Fruit fly (Drosophila melanogaster) whole organism, prepupa: ENCODE results near the gene FucTB.

Experiments
- CG11902 ChIP-seq: fragments of 200-800 bp; sonication (Bioruptor generic); optimal IDR thresholded peaks from 3 replicates; lab custom pipeline; 2016; ENCODE audit warnings: missing biosample characterization, missing genetic modification characterization
- CG16779 ChIP-seq: fragments of 200-800 bp; sonication (Bioruptor generic); optimal IDR thresholded peaks from 3 replicates; lab custom pipeline; 2017; ENCODE audit warnings: missing biosample characterization, mild to moderate bottlenecking, missing genetic modification characterization
- CG32006 ChIP-seq: fragments of 200-800 bp; sonication (Bioruptor generic); optimal IDR thresholded peaks from 3 replicates; lab custom pipeline; 2017; ENCODE audit warnings: missing biosample characterization, mild to moderate bottlenecking, missing genetic modification characterization
- CG34406 ChIP-seq: fragments of 200-800 bp; sonication (Bioruptor generic); optimal IDR thresholded peaks from 3 replicates; lab custom pipeline; 2016; ENCODE audit warnings: missing biosample characterization, missing genetic modification characterization
- CG7368 ChIP-seq: fragments of 200-800 bp; sonication (Bioruptor generic); optimal IDR thresholded peaks from 3 replicates; lab custom pipeline; 2016; ENCODE audit warnings: missing biosample characterization, missing genetic modification characterization
- CG8119 ChIP-seq: fragments of 200-800 bp; sonication (Bioruptor generic); IDR thresholded peaks from 3 replicates; pipeline ENCODE4 v1.3.6; 2022; ENCODE audit warnings: missing biosample characterization, missing genetic modification characterization
- Eip78C ChIP-seq: fragments of 200-800 bp; sonication (Bioruptor generic); peaks from one replicate; lab custom pipeline; 2016; ENCODE audit warnings: missing biosample characterization, missing genetic modification characterization
- Ets21C ChIP-seq: fragments of 200-800 bp; sonication (Bioruptor generic); optimal IDR thresholded peaks from 3 replicates; lab custom pipeline; 2016; ENCODE audit warnings: missing biosample characterization, missing genetic modification characterization
- Hr39 ChIP-seq: fragments of 200-800 bp; sonication (Bioruptor generic); optimal IDR thresholded peaks from 2 replicates; lab custom pipeline; 2016; ENCODE audit warnings: missing biosample characterization, missing genetic modification characterization
- Hr4 ChIP-seq: fragments of 200-800 bp; sonication (Bioruptor generic); optimal IDR thresholded peaks from 3 replicates; lab custom pipeline; 2016; ENCODE audit warnings: missing biosample characterization, missing genetic modification characterization
- Lpt ChIP-seq: fragments of 200-800 bp; sonication (Bioruptor generic); optimal IDR thresholded peaks from 3 replicates; lab custom pipeline; 2016; ENCODE audit warnings: missing biosample characterization, missing genetic modification characterization
- OdsH ChIP-seq: fragments of 200-800 bp; sonication (Bioruptor generic); optimal IDR thresholded peaks from 3 replicates; lab custom pipeline; 2016; ENCODE audit warnings: missing biosample characterization, missing genetic modification characterization
- acj6 ChIP-seq: fragments of 200-800 bp; sonication (Bioruptor generic); optimal IDR thresholded peaks from 3 replicates; lab custom pipeline; 2016; ENCODE audit warnings: missing biosample characterization, missing genetic modification characterization
- dsx ChIP-seq: fragments of 200-800 bp; optimal IDR thresholded peaks from 3 replicates; lab custom pipeline; 2019; ENCODE audit warnings: missing biosample characterization, mild to moderate bottlenecking, missing genetic modification characterization, moderate library complexity; ENCODE audit not compliant: poor library complexity, severe bottlenecking
- esn ChIP-seq: fragments of 200-800 bp; sonication (Bioruptor generic); optimal IDR thresholded peaks from 2 replicates; lab custom pipeline; 2016; ENCODE audit warnings: missing biosample characterization, mild to moderate bottlenecking, missing genetic modification characterization, moderate library complexity
- net ChIP-seq: fragments of 200-800 bp; sonication (Bioruptor generic); optimal IDR thresholded peaks from 3 replicates; lab custom pipeline; 2016; ENCODE audit warnings: missing biosample characterization, missing genetic modification characterization
- pdm3 ChIP-seq: fragments of 200-800 bp; sonication (Bioruptor generic); optimal IDR thresholded peaks from 3 replicates; lab custom pipeline; 2016; ENCODE audit warnings: missing biosample characterization, missing genetic modification characterization
- spab ChIP-seq: fragments of 200-800 bp; sonication (Bioruptor generic); optimal IDR thresholded peaks from 2 replicates; lab custom pipeline; 2017; ENCODE audit warnings: missing biosample characterization, mild to moderate bottlenecking, missing genetic modification characterization, missing genetic modification reagents
- topi ChIP-seq: fragments of 200-800 bp; sonication (Bioruptor generic); optimal IDR thresholded peaks from 3 replicates; lab custom pipeline; 2016; ENCODE audit warnings: missing biosample characterization, missing genetic modification characterization
- vri ChIP-seq: fragments of 200-800 bp; sonication (Bioruptor generic); optimal IDR thresholded peaks from 3 replicates; lab custom pipeline; 2016; ENCODE audit warnings: missing biosample characterization, mild to moderate bottlenecking, missing genetic modification characterization

FucTB gene

dm6 chr2L:9387240-9387672 is 43.6 kb downstream of the FucTB start, which contains the start of gene Aldh (continued):
- peak; percentile 63 for TF ChIP-seq pdm3 (GFP tag; lab: Kevin White, UChicago)
- peak; percentile 50 for TF ChIP-seq spab (GFP tag; lab: Kevin White, UChicago)
- peak; percentile 53 for TF ChIP-seq OdsH (GFP tag; lab: Kevin White, UChicago)
- peak; percentile 43 for TF ChIP-seq CG34406 (GFP tag; lab: Kevin White, UChicago)
- no peak for TF ChIP-seq Ets21C (GFP tag; lab: Kevin White, UChicago)
- no peak for TF ChIP-seq esn (GFP tag; lab: Kevin White, UChicago)
- TF ChIP-seq vri: no peak
- peak; percentile 79 for TF ChIP-seq CG32006 (GFP tag; lab: Kevin White, UChicago)
- peak; percentile 62 for TF ChIP-seq dsx (GFP tag; lab: Kevin White, UChicago)
- peak; percentile 82 for TF ChIP-seq Eip78C (GFP tag; lab: Kevin White, UChicago)
- no peak for TF ChIP-seq topi (GFP tag; lab: Kevin White, UChicago)
- no peak for TF ChIP-seq CG11902
- no peak for TF ChIP-seq CG16779 (tag; lab: Kevin White, UChicago)
- no peak for TF ChIP-seq Hr4
- TF ChIP-seq net (GFP tag; lab: Kevin White, UChicago): peak; percentile 33
- TF ChIP-seq, all 60 proteins: peak for 32

dm6 chr2L:9386270-9386669 is 44.6 kb downstream of the FucTB start:
- no peak for TF ChIP-seq Hr39 (GFP tag; lab: Kevin White, UChicago)
- TF ChIP-seq acj6 (GFP tag; lab: Kevin White, UChicago): no peak
- no peak for TF ChIP-seq Lpt (GFP tag; lab: Kevin White, UChicago)
- TF ChIP-seq Eip78C (GFP tag; lab: Kevin White, UChicago): peak; percentile 50
- TF ChIP-seq CG8119 (GFP tag; lab: Robert Waterston, UW): no peak
- no peak for TF ChIP-seq CG7368 (GFP tag; lab: Kevin White, UChicago)
- TF ChIP-seq, all 60 proteins: peak for 1
